Worm (Caenorhabditis elegans) whole organism, L2 larva: ENCODE data around the gene C05G5.1.

Experiments
- blmp-1 ChIP-seq: sonication (generic microtip); optimal IDR thresholded peaks from 2 replicates; lab custom pipeline; 2017; ENCODE audit warnings: missing genetic modification characterization, mild to moderate bottlenecking, missing compliant biosample characterization, antibody characterized with exemption, moderate library complexity; ENCODE audit not compliant: insufficient read depth
- nhr-6 ChIP-seq: fragments of 150-350 bp; optimal IDR thresholded peaks from 2 replicates; lab custom pipeline; 2014; ENCODE audit warnings: missing biosample characterization, missing genetic modification characterization
- nhr-77 ChIP-seq: fragments of 150-350 bp; optimal IDR thresholded peaks from 2 replicates; lab custom pipeline; 2014; ENCODE audit warnings: missing biosample characterization, missing genetic modification characterization
- unc-55 ChIP-seq: fragments of 150-350 bp; sonication (generic microtip); optimal IDR thresholded peaks from 3 replicates; lab custom pipeline; 2014; ENCODE audit warnings: missing biosample characterization, missing genetic modification reagents, missing genetic modification characterization
- ztf-4 ChIP-seq: fragments of 150-350 bp; optimal IDR thresholded peaks from 2 replicates; lab custom pipeline; 2014; ENCODE audit warnings: missing biosample characterization, missing genetic modification characterization

ce11 chrX:14775222-14775621 lies 35.3 kb upstream of the C05G5.1 start:
- no peak for TF ChIP-seq unc-55
- no peak for TF ChIP-seq blmp-1 (tag; lab: Kevin White, UChicago)
- no peak for TF ChIP-seq nhr-77 (tag; lab: Kevin White, UChicago)
- no peak for TF ChIP-seq ztf-4 (tag; lab: Kevin White, UChicago)
- TF ChIP-seq nhr-6, result no peak
